Fruit fly (Drosophila melanogaster) whole organism, embryonic: Measurements from ENCODE around the gene ABCB7.
A peak's percentile ranks its signal among the peaks of the same experiment; 100 is the strongest.

Experiments
- Asciz ChIP-seq: fragments of 200-800 bp; sonication (Bioruptor generic); optimal IDR thresholded peaks from 2 replicates; lab custom pipeline; 2017; ENCODE audit warnings: missing biosample characterization, mild to moderate bottlenecking, missing genetic modification characterization, missing genetic modification reagents
- C15 ChIP-seq: fragments of 200-800 bp; sonication (Bioruptor generic); IDR thresholded peaks from 3 replicates; pipeline ENCODE4 v1.3.6; 2022; ENCODE audit warnings: missing biosample characterization, missing genetic modification characterization
- CG10321 ChIP-seq: fragments of 200-800 bp; sonication (Bioruptor generic); IDR thresholded peaks from 2 replicates; pipeline ENCODE4 v1.3.6; 2022; ENCODE audit warnings: missing biosample characterization, missing genetic modification characterization
- CG13123 ChIP-seq: fragments of 200-800 bp; sonication (Bioruptor generic); optimal IDR thresholded peaks from 2 replicates; lab custom pipeline; 2016; ENCODE audit warnings: missing biosample characterization, missing genetic modification characterization
- CG13296 ChIP-seq: fragments of 200-800 bp; sonication (Bioruptor generic); optimal IDR thresholded peaks from 3 replicates; lab custom pipeline; 2018; ENCODE audit warnings: missing biosample characterization, mild to moderate bottlenecking, missing genetic modification characterization
- CG14860 ChIP-seq: fragments of 200-800 bp; sonication (Bioruptor generic); IDR thresholded peaks from 3 replicates; pipeline ENCODE4 v1.3.6; 2022; ENCODE audit warnings: missing biosample characterization, missing genetic modification characterization; ENCODE audit not compliant: partially characterized antibody
- CG15601 ChIP-seq: fragments of 200-800 bp; sonication (Bioruptor generic); optimal IDR thresholded peaks from 3 replicates; lab custom pipeline; 2019; ENCODE audit warnings: missing biosample characterization, mild to moderate bottlenecking, missing genetic modification characterization, moderate library complexity
- CG15696 ChIP-seq: fragments of 200-800 bp; sonication (Bioruptor generic); optimal IDR thresholded peaks from 2 replicates; lab custom pipeline; 2019; ENCODE audit warnings: missing biosample characterization, mild to moderate bottlenecking, missing genetic modification characterization, moderate library complexity
- CG16779 ChIP-seq: fragments of 200-800 bp; sonication (Bioruptor generic); IDR thresholded peaks from 2 replicates; pipeline ENCODE4 v1.3.6; 2022; ENCODE audit warnings: missing biosample characterization, missing genetic modification characterization
- CG16813 ChIP-seq: fragments of 200-800 bp; sonication (Bioruptor generic); IDR thresholded peaks from 3 replicates; pipeline ENCODE4 v1.3.6; 2022; ENCODE audit warnings: missing biosample characterization, missing genetic modification characterization; ENCODE audit not compliant: partially characterized antibody
- CG18619 ChIP-seq: fragments of 200-800 bp; sonication (Bioruptor generic); optimal IDR thresholded peaks from 3 replicates; lab custom pipeline; 2017; ENCODE audit warnings: missing biosample characterization, mild to moderate bottlenecking, missing genetic modification characterization
- CG2116 ChIP-seq: fragments of 200-800 bp; sonication (Bioruptor generic); optimal IDR thresholded peaks from 3 replicates; lab custom pipeline; 2018; ENCODE audit warnings: missing biosample characterization, mild to moderate bottlenecking, missing genetic modification characterization
- CG3065 ChIP-seq: fragments of 200-800 bp; sonication (Bioruptor generic); optimal IDR thresholded peaks from 2 replicates; lab custom pipeline; 2016; ENCODE audit warnings: missing biosample characterization, missing genetic modification characterization
- CG4360 ChIP-seq: fragments of 200-800 bp; sonication (Bioruptor generic); IDR thresholded peaks from 2 replicates; pipeline ENCODE4 v1.3.6; 2022; ENCODE audit warnings: missing biosample characterization, missing genetic modification characterization
- CG6175 ChIP-seq: fragments of 200-800 bp; sonication (Bioruptor generic); IDR thresholded peaks from 3 replicates; pipeline ENCODE4 v1.3.6; 2022; ENCODE audit warnings: missing biosample characterization, missing genetic modification characterization
- CG6791 ChIP-seq: fragments of 200-800 bp; sonication (Bioruptor generic); IDR thresholded peaks from 3 replicates; pipeline ENCODE4 v1.3.6; 2022; ENCODE audit warnings: missing biosample characterization, missing genetic modification characterization; ENCODE audit not compliant: partially characterized antibody
- CG7357 ChIP-seq: fragments of 200-800 bp; sonication (Bioruptor generic); IDR thresholded peaks from 3 replicates; pipeline ENCODE4 v1.3.6; 2022; ENCODE audit warnings: missing biosample characterization, missing genetic modification characterization
- CG7372 ChIP-seq: fragments of 200-800 bp; sonication (Bioruptor generic); IDR thresholded peaks from 2 replicates; pipeline ENCODE4 v1.3.6; 2022; ENCODE audit warnings: missing biosample characterization, missing genetic modification characterization
- CG7928 ChIP-seq: fragments of 200-800 bp; sonication (Bioruptor generic); optimal IDR thresholded peaks from 2 replicates; lab custom pipeline; 2017; ENCODE audit warnings: missing biosample characterization, mild to moderate bottlenecking, missing genetic modification characterization
- CG7987 ChIP-seq: fragments of 200-800 bp; sonication (Bioruptor generic); optimal IDR thresholded peaks from 2 replicates; lab custom pipeline; 2018; ENCODE audit warnings: missing biosample characterization, mild to moderate bottlenecking, missing genetic modification characterization, moderate library complexity
- Deaf1 ChIP-seq: fragments of 200-800 bp; optimal IDR thresholded peaks from 3 replicates; lab custom pipeline; 2019; ENCODE audit warnings: missing biosample characterization, mild to moderate bottlenecking, missing genetic modification characterization, moderate library complexity
- Doc3 ChIP-seq: fragments of 200-800 bp; sonication (Bioruptor generic); IDR thresholded peaks from 3 replicates; pipeline ENCODE4 v1.3.6; 2022; ENCODE audit warnings: missing biosample characterization, missing genetic modification characterization; ENCODE audit not compliant: partially characterized antibody
- Dp ChIP-seq: fragments of 200-800 bp; sonication (Bioruptor generic); optimal IDR thresholded peaks from 2 replicates; lab custom pipeline; 2018; ENCODE audit warnings: missing biosample characterization, mild to moderate bottlenecking, missing genetic modification characterization, moderate library complexity
- Dref ChIP-seq: fragments of 200-800 bp; sonication (Bioruptor generic); IDR thresholded peaks from 2 replicates; pipeline ENCODE4 v1.3.6; 2022; ENCODE audit warnings: missing biosample characterization, missing genetic modification characterization
- ERR ChIP-seq: fragments of 200-800 bp; sonication (Bioruptor generic); optimal IDR thresholded peaks from 2 replicates; lab custom pipeline; 2016; ENCODE audit warnings: missing biosample characterization, missing genetic modification characterization
- Elba2 ChIP-seq: fragments of 200-800 bp; sonication (Bioruptor generic); optimal IDR thresholded peaks from 3 replicates; lab custom pipeline; 2016; ENCODE audit warnings: missing biosample characterization, missing genetic modification characterization
- GATAe ChIP-seq: fragments of 200-800 bp; sonication (Bioruptor generic); conservative IDR thresholded peaks from 2 replicates; pipeline ENCODE4 v1.3.6; 2022; ENCODE audit warnings: missing biosample characterization, missing genetic modification characterization
- Hmx ChIP-seq: fragments of 200-800 bp; sonication (Bioruptor generic); optimal IDR thresholded peaks from 2 replicates; lab custom pipeline; 2016; ENCODE audit warnings: missing biosample characterization, missing genetic modification characterization
- MBD-R2 ChIP-seq: fragments of 200-800 bp; sonication (Bioruptor generic); IDR thresholded peaks from 2 replicates; pipeline ENCODE4 v1.3.6; 2022; ENCODE audit warnings: missing biosample characterization, missing genetic modification characterization
- Meics ChIP-seq: fragments of 200-800 bp; sonication (Bioruptor generic); optimal IDR thresholded peaks from 2 replicates; lab custom pipeline; 2017; ENCODE audit warnings: missing biosample characterization, mild to moderate bottlenecking, missing genetic modification characterization
- Ptx1 ChIP-seq: fragments of 200-800 bp; sonication (Bioruptor generic); IDR thresholded peaks from 2 replicates; pipeline ENCODE4 v1.3.6; 2022; ENCODE audit warnings: missing biosample characterization, missing genetic modification characterization
- Taf1 ChIP-seq: fragments of 200-800 bp; sonication (Bioruptor generic); IDR thresholded peaks from 2 replicates; pipeline ENCODE4 v1.3.6; 2022; ENCODE audit warnings: missing biosample characterization, missing genetic modification characterization
- Usf ChIP-seq: fragments of 200-800 bp; sonication (Bioruptor generic); optimal IDR thresholded peaks from 2 replicates; lab custom pipeline; 2017; ENCODE audit warnings: missing genotype, missing biosample characterization, missing genetic modification characterization
- Xbp1 ChIP-seq: fragments of 200-800 bp; sonication (Bioruptor generic); optimal IDR thresholded peaks from 3 replicates; lab custom pipeline; 2016; ENCODE audit warnings: missing biosample characterization, mild to moderate bottlenecking, missing genetic modification characterization
- abd-A ChIP-seq: fragments of 200-800 bp; sonication (Bioruptor generic); optimal IDR thresholded peaks from 3 replicates; lab custom pipeline; 2019; ENCODE audit warnings: missing biosample characterization, mild to moderate bottlenecking, missing genetic modification characterization, moderate library complexity
- al ChIP-seq: fragments of 200-800 bp; sonication (Bioruptor generic); IDR thresholded peaks from 2 replicates; pipeline ENCODE4 v1.3.6; 2022; ENCODE audit warnings: missing biosample characterization, missing genetic modification characterization
- bcd ChIP-seq: fragments of 200-800 bp; sonication (Bioruptor generic); optimal IDR thresholded peaks from 2 replicates; lab custom pipeline; 2017; ENCODE audit warnings: missing biosample characterization, mild to moderate bottlenecking, missing genetic modification characterization
- bsh ChIP-seq, 2 experiments: fragments of 200-800 bp; sonication (Bioruptor generic); optimal IDR thresholded peaks; 2 replicates each; lab custom pipeline; 2017 to 2018; ENCODE audit warnings: mild to moderate bottlenecking in 2 of 2, missing biosample characterization in 2 of 2, missing genetic modification characterization in 2 of 2, moderate library complexity in 1 of 2
- btn ChIP-seq: fragments of 200-800 bp; sonication (Bioruptor generic); optimal IDR thresholded peaks from 2 replicates; lab custom pipeline; 2016; ENCODE audit warnings: missing biosample characterization, missing genetic modification characterization
- crol ChIP-seq: fragments of 200-800 bp; sonication (Bioruptor generic); IDR thresholded peaks from 2 replicates; pipeline ENCODE4 v1.3.6; 2022; ENCODE audit warnings: missing biosample characterization, missing genetic modification characterization
- danr ChIP-seq: fragments of 200-800 bp; sonication (Bioruptor generic); IDR thresholded peaks from 2 replicates; pipeline ENCODE4 v1.3.6; 2022; ENCODE audit warnings: missing biosample characterization, missing genetic modification characterization
- disco-r ChIP-seq: fragments of 200-800 bp; sonication (Bioruptor generic); optimal IDR thresholded peaks from 2 replicates; lab custom pipeline; 2016; ENCODE audit warnings: missing biosample characterization, missing genetic modification characterization
- gro ChIP-seq: fragments of 200-800 bp; sonication (Bioruptor generic); optimal IDR thresholded peaks from 2 replicates; lab custom pipeline; 2016; ENCODE audit warnings: missing biosample characterization, missing genetic modification characterization
- kah ChIP-seq: fragments of 200-800 bp; sonication (Bioruptor generic); optimal IDR thresholded peaks from 2 replicates; lab custom pipeline; 2018; ENCODE audit warnings: missing biosample characterization, mild to moderate bottlenecking, missing genetic modification characterization
- lmd ChIP-seq: fragments of 200-800 bp; sonication (Bioruptor generic); IDR thresholded peaks from 2 replicates; pipeline ENCODE4 v1.3.6; 2022; ENCODE audit warnings: missing biosample characterization, missing genetic modification characterization
- nmo ChIP-seq: fragments of 200-800 bp; sonication (Bioruptor generic); optimal IDR thresholded peaks from 2 replicates; lab custom pipeline; 2018; ENCODE audit warnings: missing biosample characterization, mild to moderate bottlenecking, missing genetic modification characterization, moderate library complexity
- pan ChIP-seq, 4 experiments: fragments of >200 bp in 3 of 4; fragments of 200-800 bp in 1 of 4; sonication (Bioruptor generic) in 1 of 4; optimal IDR thresholded peaks in 3 of 4; IDR thresholded peaks in 1 of 4; 2 replicates each; pipeline versions ENCODE4 v1.3.6 to Lab custom; 2017 to 2022; ENCODE audit warnings: missing biosample characterization in 2 of 4, missing genetic modification characterization in 2 of 4, mixed read lengths in 1 of 4
- so ChIP-seq: fragments of 200-800 bp; sonication (Bioruptor generic); IDR thresholded peaks from 3 replicates; pipeline ENCODE4 v1.3.6; 2022; ENCODE audit warnings: missing biosample characterization, missing genetic modification characterization
- unpg ChIP-seq: fragments of 200-800 bp; sonication (Bioruptor generic); optimal IDR thresholded peaks from 3 replicates; lab custom pipeline; 2018; ENCODE audit warnings: missing biosample characterization, mild to moderate bottlenecking, missing genetic modification characterization, moderate library complexity
- wdn ChIP-seq: fragments of 200-800 bp; sonication (Bioruptor generic); IDR thresholded peaks from 2 replicates; pipeline ENCODE4 v1.3.6; 2022; ENCODE audit warnings: missing biosample characterization, missing genetic modification characterization

ABCB7 gene

dm6 chr3L:1668504-1668903, 50.3 kb downstream of the ABCB7 start, which contains the start of gene RpL23A (continued):
- TF ChIP-seq pan (optimal IDR thresholded peaks at IDR 0.05; lab: Kevin White, UChicago) = no peak
- peak in 1 of 2 experiments; percentile 93 for TF ChIP-seq pan (GFP tag; optimal IDR thresholded peaks at IDR 0.05 in 1 of 2, IDR thresholded peaks at IDR 0.05 in 1 of 2)
- peak; percentile 58 for TF ChIP-seq crol (GFP tag; lab: Robert Waterston, UW)
- peak; percentile 91 for TF ChIP-seq C15 (GFP tag; lab: Robert Waterston, UW)
- peak; percentile 91 for TF ChIP-seq al
- TF ChIP-seq danr (GFP tag; lab: Robert Waterston, UW) = peak; percentile 68
- TF ChIP-seq Dref (GFP tag; lab: Robert Waterston, UW) = peak; percentile 56
- TF ChIP-seq bcd = peak; percentile 99
- peak; percentile 98 for TF ChIP-seq CG18619 (GFP tag; lab: Kevin White, UChicago)
- TF ChIP-seq CG4360 = peak; percentile 48
- TF ChIP-seq GATAe (GFP tag; lab: Robert Waterston, UW) = peak; percentile 75
- TF ChIP-seq unpg (GFP tag; lab: Kevin White, UChicago) = peak; percentile 89
- peak; percentile 96 for TF ChIP-seq Xbp1
- no peak for TF ChIP-seq Doc3
- no peak for TF ChIP-seq Asciz (GFP tag; lab: Kevin White, UChicago)
- TF ChIP-seq CG15601 (tag; lab: Kevin White, UChicago) = peak; percentile 95
- TF ChIP-seq disco-r (GFP tag; lab: Kevin White, UChicago) = peak; percentile 95
- TF ChIP-seq ERR (GFP tag; lab: Kevin White, UChicago) = peak; percentile 95
- peak; percentile 99 for TF ChIP-seq CG7987 (GFP tag; lab: Kevin White, UChicago)
- TF ChIP-seq CG6791 (GFP tag; lab: Robert Waterston, UW) = peak; percentile 66; the same call in 2 of the 3 replicates
- peak; percentile 92 for TF ChIP-seq btn (GFP tag; lab: Kevin White, UChicago)
- TF ChIP-seq bsh (GFP tag; optimal IDR thresholded peaks at IDR 0.05; lab: Kevin White, UChicago) = peak in 1 of 2 experiments; percentile 86
- TF ChIP-seq CG16813 (GFP tag; lab: Robert Waterston, UW) = peak; percentile 62
- TF ChIP-seq CG7372 (GFP tag; lab: Robert Waterston, UW) = peak; percentile 90
- peak; percentile 93 for TF ChIP-seq CG16779
- peak; percentile 98 for TF ChIP-seq Meics (GFP tag; lab: Kevin White, UChicago)
- TF ChIP-seq CG7357 (GFP tag; lab: Robert Waterston, UW) = peak; percentile 66
- TF ChIP-seq MBD-R2 = peak; percentile 87
- peak; percentile 94 for TF ChIP-seq CG3065
- peak; percentile 72 for TF ChIP-seq Elba2 (GFP tag; lab: Kevin White, UChicago)
- TF ChIP-seq nmo (GFP tag; lab: Kevin White, UChicago) = peak; percentile 91
- TF ChIP-seq wdn (GFP tag; lab: Robert Waterston, UW) = peak; percentile 92
- TF ChIP-seq CG15696 = peak; percentile 71
- peak; percentile 79 for TF ChIP-seq kah
- peak; percentile 97 for TF ChIP-seq gro (GFP tag; lab: Kevin White, UChicago)
- peak; percentile 61 for TF ChIP-seq Deaf1 (tag; lab: Kevin White, UChicago)
- peak; percentile 87 for TF ChIP-seq Dp
- TF ChIP-seq CG2116 (GFP tag; lab: Kevin White, UChicago) = peak; percentile 93
- TF ChIP-seq lmd (GFP tag; lab: Robert Waterston, UW) = peak; percentile 91
- peak; percentile 92 for TF ChIP-seq so (GFP tag; lab: Robert Waterston, UW)
- peak; percentile 70 for TF ChIP-seq Hmx (GFP tag; lab: Kevin White, UChicago)
- peak; percentile 94 for TF ChIP-seq Usf (GFP tag; lab: Kevin White, UChicago)
- TF ChIP-seq CG14860 (GFP tag; lab: Robert Waterston, UW) = no peak
- TF ChIP-seq CG6175 (GFP tag; lab: Robert Waterston, UW) = peak; percentile 90
- TF ChIP-seq CG10321 = peak; percentile 74
- peak; percentile 95 for TF ChIP-seq Ptx1
- TF ChIP-seq CG13296 (GFP tag; lab: Kevin White, UChicago) = peak; percentile 92
- peak; percentile 92 for TF ChIP-seq CG13123 (GFP tag; lab: Kevin White, UChicago)
- TF ChIP-seq abd-A (tag; lab: Kevin White, UChicago) = peak; percentile 62
- peak; percentile 71; the same call in 1 of the 2 replicates for TF ChIP-seq Taf1 (GFP tag; lab: Robert Waterston, UW)
- TF ChIP-seq CG7928 (GFP tag; lab: Kevin White, UChicago) = peak; percentile 74
